Worm (Caenorhabditis elegans): Measurements from ENCODE around the gene F07F6.7.

ce11 chrII:5453547-5453946 is 29.9 kb upstream of the F07F6.7 start, which contains the start of gene dhs-5:
- TF ChIP-seq fkh-10 (GFP tag; optimal IDR thresholded peaks at IDR 0.05), result no peak
- no peak for TF ChIP-seq T20F7.1 (GFP tag; optimal IDR thresholded peaks at IDR 0.05)
- no peak for TF ChIP-seq ceh-82 (tag; optimal IDR thresholded peaks at IDR 0.05)

Data from whole organism, L4 larva.